Worm (Caenorhabditis elegans) whole organism, L4 larva: Measurements from ENCODE around the gene F32D8.8.
A peak's percentile ranks its signal among the peaks of the same experiment; 100 is the strongest.

Experiments used
- T20F7.1 ChIP-seq: fragments of 200-800 bp; sonication (Bioruptor generic); optimal IDR thresholded peaks from 2 replicates; lab custom pipeline; 2018; ENCODE audit warnings: mild to moderate bottlenecking, missing genetic modification characterization, missing compliant biosample characterization
- Y105C5A.15 ChIP-seq: fragments of 200-800 bp; sonication (Bioruptor generic); IDR thresholded peaks from 2 replicates; pipeline ENCODE4 v1.3.6; 2022; ENCODE audit warnings: missing genetic modification characterization, missing compliant biosample characterization
- ZK546.5 ChIP-seq, 2 experiments: sonication (generic microtip); optimal IDR thresholded peaks; 2 replicates each; lab custom pipeline; 2017; ENCODE audit warnings: missing biosample characterization in 2 of 2, missing genetic modification characterization in 2 of 2
- aha-1 ChIP-seq: fragments of 150-350 bp; peaks from one replicate; lab custom pipeline; 2014; ENCODE audit warnings: missing biosample characterization, missing genetic modification characterization
- ama-1 ChIP-seq: fragments of 150-350 bp; optimal IDR thresholded peaks from 2 replicates; lab custom pipeline; 2014; ENCODE audit warnings: inconsistent platforms, mixed read lengths
- ceh-20 ChIP-seq: fragments of 200-800 bp; sonication (Bioruptor generic); IDR thresholded peaks from 2 replicates; pipeline ENCODE4 v1.3.6; 2022; ENCODE audit warnings: missing genetic modification reagents, missing genetic modification characterization, missing compliant biosample characterization
- ctbp-1 ChIP-seq: fragments of 200-800 bp; sonication (Bioruptor generic); IDR thresholded peaks from 2 replicates; pipeline ENCODE4 v1.3.6; 2022; ENCODE audit warnings: missing genetic modification reagents, missing genetic modification characterization, missing compliant biosample characterization
- dmd-6 ChIP-seq: fragments of 200-800 bp; sonication (Bioruptor generic); IDR thresholded peaks from 2 replicates; pipeline ENCODE4 v1.3.6; 2022; ENCODE audit warnings: missing genetic modification reagents, missing genetic modification characterization, missing compliant biosample characterization
- fkh-10 ChIP-seq: fragments of 150-350 bp; optimal IDR thresholded peaks from 2 replicates; lab custom pipeline; 2014; ENCODE audit warnings: missing biosample characterization, missing genetic modification reagents, missing genetic modification characterization
- fos-1 ChIP-seq: fragments of 150-350 bp; optimal IDR thresholded peaks from 2 replicates; lab custom pipeline; 2014; ENCODE audit warnings: missing biosample characterization, missing genetic modification characterization
- hif-1 ChIP-seq, 2 experiments: sonication (generic microtip); optimal IDR thresholded peaks; 2 replicates each; lab custom pipeline; 2016 to 2017; ENCODE audit warnings: missing compliant biosample characterization in 2 of 2, missing genetic modification characterization in 2 of 2, missing genetic modification reagents in 2 of 2, missing genotype in 2 of 2, mild to moderate bottlenecking in 1 of 2
- hlh-30 ChIP-seq: sonication (generic microtip); optimal IDR thresholded peaks from 2 replicates; lab custom pipeline; 2017; ENCODE audit warnings: antibody characterized with exemption, mild to moderate bottlenecking, missing genetic modification characterization, missing compliant biosample characterization; ENCODE audit not compliant: insufficient read depth
- hmg-1.1 ChIP-seq: fragments of 200-800 bp; sonication (Bioruptor generic); IDR thresholded peaks from 2 replicates; pipeline ENCODE4 v1.3.6; 2022; ENCODE audit warnings: missing genetic modification reagents, missing genetic modification characterization, missing compliant biosample characterization
- lin-1 ChIP-seq: fragments of 200-800 bp; sonication (Bioruptor generic); IDR thresholded peaks from 2 replicates; pipeline ENCODE4 v1.3.6; 2022; ENCODE audit warnings: missing genetic modification reagents, missing genetic modification characterization, missing compliant biosample characterization
- lin-38 ChIP-seq: fragments of 200-800 bp; sonication (Bioruptor generic); IDR thresholded peaks from 2 replicates; pipeline ENCODE4 v1.3.6; 2022; ENCODE audit warnings: missing genetic modification reagents, missing genetic modification characterization, missing compliant biosample characterization
- lin-39 ChIP-seq: fragments of 150-350 bp; optimal IDR thresholded peaks from 2 replicates; lab custom pipeline; 2014; ENCODE audit warnings: missing biosample characterization, missing genetic modification reagents, missing genetic modification characterization
- lir-3 ChIP-seq: sonication (generic microtip); optimal IDR thresholded peaks from 2 replicates; lab custom pipeline; 2016; ENCODE audit warnings: mild to moderate bottlenecking, missing genetic modification characterization, missing compliant biosample characterization
- lsy-2 ChIP-seq, 2 experiments: fragments of 150-350 bp in 1 of 2; sonication (generic microtip) in 1 of 2; optimal IDR thresholded peaks; 2 replicates each; lab custom pipeline; 2014 to 2017; ENCODE audit warnings: missing biosample characterization in 2 of 2, missing genetic modification characterization in 2 of 2
- mdl-1 ChIP-seq, 2 experiments: fragments of 150-350 bp in 1 of 2; sonication (generic microtip) in 1 of 2; optimal IDR thresholded peaks; 2 replicates each; lab custom pipeline; 2014 to 2017; ENCODE audit warnings: missing biosample characterization in 2 of 2, missing genetic modification characterization in 2 of 2
- mep-1 ChIP-seq: fragments of 150-350 bp; sonication (generic microtip); optimal IDR thresholded peaks from 3 replicates; lab custom pipeline; 2014; ENCODE audit warnings: missing biosample characterization, missing genetic modification characterization
- mes-2 ChIP-seq: sonication (generic microtip); optimal IDR thresholded peaks from 2 replicates; lab custom pipeline; 2016; ENCODE audit warnings: missing genotype, mild to moderate bottlenecking, missing genetic modification characterization, missing compliant biosample characterization; ENCODE audit not compliant: poor library complexity, severe bottlenecking
- pha-4 ChIP-seq, 2 experiments: fragments of 150-350 bp in 1 of 2; fragments of 200-800 bp in 1 of 2; sonication (Bioruptor generic) in 1 of 2; IDR thresholded peaks in 1 of 2; optimal IDR thresholded peaks in 1 of 2; 2 replicates each; pipeline versions ENCODE4 v1.3.6 to Lab custom; 2014 to 2022; ENCODE audit warnings: missing genetic modification characterization in 2 of 2, missing genetic modification reagents in 2 of 2, missing biosample characterization in 1 of 2, missing compliant biosample characterization in 1 of 2
- php-3 ChIP-seq: fragments of 200-800 bp; sonication (Bioruptor generic); IDR thresholded peaks from 2 replicates; pipeline ENCODE4 v1.3.6; 2022; ENCODE audit warnings: missing genetic modification reagents, missing genetic modification characterization, missing compliant biosample characterization
- rbr-2 ChIP-seq: sonication (generic microtip); optimal IDR thresholded peaks from 2 replicates; lab custom pipeline; 2016; ENCODE audit warnings: missing genotype, missing genetic modification characterization, missing compliant biosample characterization
- unc-39 ChIP-seq: sonication (generic microtip); optimal IDR thresholded peaks from 2 replicates; lab custom pipeline; 2017; ENCODE audit warnings: missing biosample characterization, missing genetic modification characterization
- unc-62 ChIP-seq, 3 experiments: fragments of 150-350 bp in 1 of 3; sonication (generic microtip); optimal IDR thresholded peaks in 2 of 3; peaks in 1 of 3; 1 replicate in 1 of 3; 2 replicates in 2 of 3; lab custom pipeline; 2014 to 2017; ENCODE audit warnings: missing biosample characterization in 3 of 3, missing genetic modification characterization in 3 of 3, missing genetic modification reagents in 3 of 3, missing genotype in 1 of 3
- zag-1 ChIP-seq: fragments of 150-350 bp; optimal IDR thresholded peaks from 2 replicates; lab custom pipeline; 2014; ENCODE audit warnings: missing biosample characterization, missing genetic modification characterization
- zfp-3 ChIP-seq: fragments of 200-800 bp; sonication (Bioruptor generic); conservative IDR thresholded peaks from 2 replicates; pipeline ENCODE4 v1.3.6; 2022; ENCODE audit warnings: missing genetic modification reagents, missing genetic modification characterization, missing compliant biosample characterization
- zip-11 ChIP-seq: fragments of 200-800 bp; sonication (Bioruptor generic); IDR thresholded peaks from 2 replicates; pipeline ENCODE4 v1.3.6; 2022; ENCODE audit warnings: missing genetic modification characterization, missing compliant biosample characterization
- ztf-11 ChIP-seq: fragments of 150-350 bp; optimal IDR thresholded peaks from 2 replicates; lab custom pipeline; 2014; ENCODE audit warnings: missing biosample characterization, missing genetic modification characterization
- ztf-7 ChIP-seq: fragments of 150-350 bp; optimal IDR thresholded peaks from 2 replicates; lab custom pipeline; 2014; ENCODE audit warnings: missing biosample characterization, missing genetic modification characterization

The F32D8.8 gene

DNA sequence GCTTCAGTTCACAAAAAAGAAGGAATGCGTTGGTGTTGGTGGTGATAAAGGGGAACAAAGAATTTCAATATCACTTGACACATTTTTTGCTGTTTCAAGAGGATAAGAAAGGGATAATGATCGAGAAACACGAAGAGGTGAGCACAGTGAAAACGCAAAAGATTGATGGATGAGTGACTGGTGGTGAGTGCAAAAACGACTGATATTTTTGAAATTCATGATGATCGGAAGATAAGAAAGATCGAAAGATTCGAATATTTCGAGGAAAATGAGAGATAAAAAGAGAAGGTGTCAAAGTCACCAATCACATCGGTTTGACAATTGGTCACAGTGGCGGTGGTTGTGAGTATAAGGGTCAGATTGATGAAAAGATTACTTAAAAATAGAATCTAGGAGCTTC, 13.3 kb upstream of the F32D8.8 start:
- TF ChIP-seq zip-11 (GFP tag; lab: Robert Waterston, UW), result no peak
- TF ChIP-seq php-3, result no peak

DNA sequence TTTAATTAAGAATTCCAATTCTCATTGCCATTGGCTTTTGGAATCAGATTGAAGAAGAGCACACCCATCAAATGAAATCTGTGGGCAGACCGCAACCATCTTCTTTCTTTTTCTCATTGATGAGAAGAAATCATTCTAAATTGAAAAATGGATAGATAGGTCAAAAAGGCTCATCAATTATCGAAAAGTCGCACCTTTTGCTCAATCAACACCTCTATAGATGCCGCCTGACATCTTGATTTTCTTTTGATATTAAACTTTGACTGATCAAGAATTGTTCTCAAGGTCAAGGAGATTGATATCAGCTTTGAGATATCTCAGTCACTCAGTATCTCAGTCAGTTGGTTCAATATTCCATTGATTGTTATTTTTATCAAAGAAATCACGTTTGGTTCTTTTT, 7.4 kb upstream of the F32D8.8 start:
- TF ChIP-seq zag-1 (no peak), T20F7.1 (GFP tag; lab: Kevin White, UChicago) (no peak), lir-3 (tag; lab: Kevin White, UChicago) (no peak)

DNA sequence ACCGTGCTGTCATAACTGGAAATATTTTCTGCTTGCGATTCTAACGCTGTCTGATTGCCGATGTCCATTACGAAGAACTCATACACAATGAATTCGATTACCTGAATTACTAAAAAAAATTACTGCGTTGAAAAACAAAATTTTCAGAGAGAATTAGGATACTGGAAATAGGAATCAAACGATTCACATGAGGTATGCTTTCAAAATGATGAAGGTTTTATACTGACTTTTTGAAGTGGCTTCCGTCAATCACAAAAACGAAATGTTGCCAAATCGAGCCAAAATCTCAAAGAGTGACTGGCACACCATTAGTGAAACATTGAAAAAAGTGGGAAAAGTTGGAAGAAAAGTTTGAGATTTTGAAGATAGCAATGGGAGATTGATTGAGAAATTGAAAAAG, 6.5 kb upstream of the F32D8.8 start, which contains the start of gene zzz-1:
TSS of gene zzz-1 (minus strand) at position 101 of the 400 bp plus-strand sequence.
- TF ChIP-seq ama-1 (lab: Kevin White, UChicago) (no peak), mes-2 (tag; lab: Kevin White, UChicago) (no peak), lin-1 (GFP tag; lab: Robert Waterston, UW) (no peak), zfp-3 (GFP tag; lab: Robert Waterston, UW) (no peak), ZK546.5 (tag; optimal IDR thresholded peaks at IDR 0.05; lab: Kevin White, UChicago) (no peak)

DNA sequence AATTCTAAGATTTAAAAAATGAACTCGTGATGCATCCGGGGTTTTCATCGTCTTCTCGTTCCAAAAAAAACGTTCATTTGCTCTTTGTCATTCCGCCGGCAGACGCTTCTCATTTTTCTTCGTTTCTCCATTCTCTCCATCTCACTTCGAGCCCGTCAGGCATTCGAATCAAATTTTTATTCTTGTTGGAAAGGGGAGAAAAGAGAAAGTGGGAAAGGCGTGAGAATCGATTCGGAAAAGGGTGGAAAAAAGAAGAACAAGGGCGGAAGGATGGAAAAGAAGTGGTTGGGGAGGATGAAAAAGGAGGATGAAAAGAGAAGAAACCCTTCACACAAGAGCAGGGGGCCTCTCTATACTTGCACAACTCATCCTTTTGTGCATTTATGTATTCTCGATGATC, 2.2 kb upstream of the F32D8.8 start:
- TF ChIP-seq hlh-30 (tag; lab: Kevin White, UChicago) (peak; percentile 13), Y105C5A.15 (GFP tag; lab: Robert Waterston, UW) (no peak), T20F7.1 (GFP tag; lab: Kevin White, UChicago) (no peak), aha-1 (tag; lab: Kevin White, UChicago) (peak; percentile 87), fkh-10 (GFP tag; lab: Kevin White, UChicago) (peak; percentile 71), ctbp-1 (GFP tag; lab: Robert Waterston, UW) (0 out of 2 replicates have a peak, but pooled peaks have one; percentile 43), hmg-1.1 (0 out of 2 replicates have a peak, but pooled peaks have one; percentile 21), dmd-6 (GFP tag; lab: Robert Waterston, UW) (0 out of 2 replicates have a peak, but pooled peaks have one; percentile 10), ztf-11 (no peak), unc-62 (GFP tag; optimal IDR thresholded peaks at IDR 0.05 in 1 of 2; lab: Kevin White, UChicago) (peak in 1 of 2 experiments; percentile 65), unc-62 (tag; optimal IDR thresholded peaks at IDR 0.05; lab: Kevin White, UChicago) (no peak), mdl-1 (tag; optimal IDR thresholded peaks at IDR 0.05; lab: Kevin White, UChicago) (peak in 1 of 2 experiments; percentile 8), rbr-2 (tag; lab: Kevin White, UChicago) (peak; percentile 34), lsy-2 (tag; optimal IDR thresholded peaks at IDR 0.05; lab: Kevin White, UChicago) (peak in 1 of 2 experiments; percentile 3), mep-1 (peak; percentile 32), lin-38 (no peak), ceh-20 (GFP tag; lab: Robert Waterston, UW) (0 out of 2 replicates have a peak, but pooled peaks have one; percentile 12)

DNA sequence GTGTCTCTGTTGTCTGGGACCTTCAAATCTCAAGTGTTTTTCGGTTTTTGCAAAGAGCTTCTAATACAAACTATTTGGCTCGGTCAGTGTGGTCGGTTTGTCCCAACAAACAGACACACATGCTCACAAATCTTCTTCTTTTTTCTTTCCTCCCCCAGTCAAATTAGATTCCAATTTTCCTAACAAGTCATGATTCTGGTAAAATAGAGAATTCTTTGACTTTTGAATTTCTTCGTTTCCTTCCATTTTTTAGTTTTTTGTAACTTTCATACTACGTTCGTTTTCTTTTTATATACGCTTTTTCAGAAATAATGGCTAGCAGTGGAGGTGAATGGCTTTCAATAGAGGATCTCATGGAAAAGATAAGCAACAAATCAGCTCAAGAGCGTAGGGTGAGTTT, 1.2 kb upstream of the F32D8.8 start, which contains the start of gene F32D8.15:
TSS of gene F32D8.15 (plus strand) at position 301 of the 400 bp plus-strand sequence.
- TF ChIP-seq hif-1 (tag; optimal IDR thresholded peaks at IDR 0.05; lab: Kevin White, UChicago) (no peak), lin-39 (no peak), ztf-7 (tag; lab: Kevin White, UChicago) (no peak), fos-1 (tag; lab: Kevin White, UChicago) (no peak), pha-4 (GFP tag; IDR thresholded peaks at IDR 0.05; lab: Robert Waterston, UW) (no peak), pha-4 (tag; optimal IDR thresholded peaks at IDR 0.05; lab: Kevin White, UChicago) (no peak), unc-39 (tag; lab: Kevin White, UChicago) (no peak)
